Fruit fly (Drosophila melanogaster) whole organism, pupa: ENCODE results near the gene RpS3A.

ENCODE experiments used
- CG10348 ChIP-seq: fragments of 200-800 bp; sonication (Bioruptor generic); IDR thresholded peaks from 2 replicates; pipeline ENCODE4 v1.3.6; 2022; ENCODE audit warnings: missing biosample characterization, missing genetic modification characterization
- CG12605 ChIP-seq: fragments of 200-800 bp; sonication (Bioruptor generic); IDR thresholded peaks from 2 replicates; pipeline ENCODE4 v1.3.6; 2022; ENCODE audit warnings: missing biosample characterization, missing genetic modification characterization
- CG13204 ChIP-seq: fragments of 200-800 bp; sonication (Bioruptor generic); optimal IDR thresholded peaks from 2 replicates; lab custom pipeline; 2018; ENCODE audit warnings: missing biosample characterization, mild to moderate bottlenecking, missing genetic modification characterization, moderate library complexity
- CG14655 ChIP-seq: fragments of 200-800 bp; sonication (Bioruptor generic); optimal IDR thresholded peaks from 3 replicates; lab custom pipeline; 2017; ENCODE audit warnings: mild to moderate bottlenecking, missing biosample characterization, missing genetic modification reagents, missing genetic modification characterization
- CG15710 ChIP-seq: fragments of 200-800 bp; sonication (Bioruptor generic); optimal IDR thresholded peaks from 2 replicates; lab custom pipeline; 2018; ENCODE audit warnings: missing biosample characterization, mild to moderate bottlenecking, missing genetic modification characterization, moderate library complexity
- CG17806 ChIP-seq: fragments of 200-800 bp; sonication (Bioruptor generic); optimal IDR thresholded peaks from 2 replicates; lab custom pipeline; 2018; ENCODE audit warnings: missing biosample characterization, mild to moderate bottlenecking, missing genetic modification characterization, moderate library complexity
- CG32121 ChIP-seq: fragments of 200-800 bp; sonication (Bioruptor generic); IDR thresholded peaks from 2 replicates; pipeline ENCODE4 v1.3.6; 2022; ENCODE audit warnings: missing biosample characterization, missing genetic modification characterization
- CG34367 ChIP-seq: fragments of 200-800 bp; sonication (Bioruptor generic); optimal IDR thresholded peaks from 2 replicates; lab custom pipeline; 2018; ENCODE audit warnings: missing biosample characterization, mild to moderate bottlenecking, missing genetic modification characterization
- CG4496 ChIP-seq: fragments of 200-800 bp; sonication (Bioruptor generic); IDR thresholded peaks from 3 replicates; pipeline ENCODE4 v1.3.6; 2022; ENCODE audit warnings: missing biosample characterization, missing genetic modification characterization
- CG8159 ChIP-seq: fragments of 200-800 bp; sonication (Bioruptor generic); optimal IDR thresholded peaks from 3 replicates; lab custom pipeline; 2018; ENCODE audit warnings: missing biosample characterization, mild to moderate bottlenecking, missing genetic modification characterization, moderate library complexity
- CG8301 ChIP-seq: fragments of 200-800 bp; sonication (Bioruptor generic); optimal IDR thresholded peaks from 2 replicates; lab custom pipeline; 2018; ENCODE audit warnings: missing biosample characterization, mild to moderate bottlenecking, missing genetic modification characterization
- CG9948 ChIP-seq: fragments of 200-800 bp; sonication (Bioruptor generic); optimal IDR thresholded peaks from 2 replicates; lab custom pipeline; 2018; ENCODE audit warnings: missing biosample characterization, mild to moderate bottlenecking, missing genetic modification characterization, moderate library complexity
- D1 ChIP-seq: fragments of 200-800 bp; sonication (Bioruptor generic); optimal IDR thresholded peaks from 2 replicates; lab custom pipeline; 2018; ENCODE audit warnings: missing biosample characterization, mild to moderate bottlenecking, missing genetic modification characterization, moderate library complexity
- EcR ChIP-seq: fragments of 200-800 bp; sonication (Bioruptor generic); optimal IDR thresholded peaks from 3 replicates; lab custom pipeline; 2019; ENCODE audit warnings: missing biosample characterization, missing genetic modification characterization, mild to moderate bottlenecking, moderate library complexity, missing genetic modification reagents
- Ets98B ChIP-seq: fragments of 200-800 bp; sonication (Bioruptor generic); IDR thresholded peaks from 2 replicates; pipeline ENCODE4 v1.3.6; 2022; ENCODE audit warnings: missing biosample characterization, missing genetic modification characterization
- Pif1A ChIP-seq: fragments of 200-800 bp; sonication (Bioruptor generic); optimal IDR thresholded peaks from 3 replicates; lab custom pipeline; 2016; ENCODE audit warnings: missing biosample characterization, missing genetic modification characterization
- Pif1B ChIP-seq: fragments of 200-800 bp; sonication (Bioruptor generic); optimal IDR thresholded peaks from 3 replicates; lab custom pipeline; 2016; ENCODE audit warnings: missing biosample characterization, missing genetic modification characterization
- Snoo ChIP-seq: fragments of 200-800 bp; sonication (Bioruptor generic); optimal IDR thresholded peaks from 3 replicates; lab custom pipeline; 2017; ENCODE audit warnings: missing biosample characterization, mild to moderate bottlenecking, missing genetic modification characterization, inconsistent platforms
- fd96Ca ChIP-seq: fragments of 200-800 bp; sonication (Bioruptor generic); IDR thresholded peaks from 3 replicates; pipeline ENCODE4 v1.3.6; 2022; ENCODE audit warnings: missing biosample characterization, missing genetic modification characterization
- gl ChIP-seq: fragments of 200-800 bp; sonication (Bioruptor generic); optimal IDR thresholded peaks from 2 replicates; lab custom pipeline; 2018; ENCODE audit warnings: missing biosample characterization, mild to moderate bottlenecking, missing genetic modification characterization
- rn ChIP-seq: fragments of 200-800 bp; sonication (Bioruptor generic); IDR thresholded peaks from 2 replicates; pipeline ENCODE4 v1.3.6; 2022; ENCODE audit warnings: missing biosample characterization, missing genetic modification characterization

The RpS3A gene

dm6 chr4:62538-62937 lies 4.5 kb downstream of the RpS3A start:
- no peak for TF ChIP-seq CG8159 (tag; lab: Kevin White, UChicago)
- TF ChIP-seq rn (GFP tag; lab: Robert Waterston, UW) = no peak
- TF ChIP-seq CG17806 (tag; lab: Kevin White, UChicago) = no peak
- no peak for TF ChIP-seq CG10348 (GFP tag; lab: Robert Waterston, UW)
- no peak for TF ChIP-seq Pif1B (GFP tag; lab: Kevin White, UChicago)
- no peak for TF ChIP-seq CG4496
- no peak for TF ChIP-seq D1 (tag; lab: Kevin White, UChicago)
- TF ChIP-seq CG12605 = no peak
- no peak for TF ChIP-seq CG9948 (tag; lab: Kevin White, UChicago)
- TF ChIP-seq EcR (GFP tag; lab: Kevin White, UChicago) = no peak
- no peak for TF ChIP-seq CG32121 (GFP tag; lab: Robert Waterston, UW)

- TF ChIP-seq CG15710 (peak; percentile 37), Pif1B (GFP tag; lab: Kevin White, UChicago) (peak; percentile 21), CG8301 (tag; lab: Kevin White, UChicago) (peak; percentile 63), CG4496 (no peak), rn (GFP tag; lab: Robert Waterston, UW) (no peak), CG34367 (peak; percentile 67), CG12605 (no peak), CG32121 (GFP tag; lab: Robert Waterston, UW) (no peak), D1 (tag; lab: Kevin White, UChicago) (no peak), Pif1A (peak; percentile 2), EcR (GFP tag; lab: Kevin White, UChicago) (no peak), Snoo (tag; lab: Kevin White, UChicago) (no peak), gl (tag; lab: Kevin White, UChicago) (no peak), CG9948 (tag; lab: Kevin White, UChicago) (peak; percentile 65), CG13204 (GFP tag; lab: Kevin White, UChicago) (no peak), CG14655 (GFP tag; lab: Kevin White, UChicago) (peak; percentile 58), CG10348 (GFP tag; lab: Robert Waterston, UW) (no peak), fd96Ca (GFP tag; lab: Robert Waterston, UW) (no peak), CG8159 (tag; lab: Kevin White, UChicago) (peak; percentile 50), CG17806 (tag; lab: Kevin White, UChicago) (peak; percentile 69), Ets98B (no peak)
- TF ChIP-seq, all 21 proteins: peak for 9
Observed at dm6 chr4:60001-60997, 6.7 kb downstream of the RpS3A start.

dm6 chr4:58896-59525 lies 8.0 kb downstream of the RpS3A start:
- TF ChIP-seq CG34367 (peak; percentile 13), CG15710 (peak; percentile 6), CG8159 (tag; lab: Kevin White, UChicago) (peak; percentile 14), CG4496 (no peak), CG14655 (GFP tag; lab: Kevin White, UChicago) (peak; percentile 12), rn (GFP tag; lab: Robert Waterston, UW) (no peak)

- no peak for TF ChIP-seq CG4496
- TF ChIP-seq gl (tag; lab: Kevin White, UChicago) = peak; percentile 48
- TF ChIP-seq Pif1B (GFP tag; lab: Kevin White, UChicago) = peak; percentile 54
- TF ChIP-seq CG17806 (tag; lab: Kevin White, UChicago) = no peak
- peak; percentile 62 for TF ChIP-seq CG32121 (GFP tag; lab: Robert Waterston, UW)
- TF ChIP-seq CG8159 (tag; lab: Kevin White, UChicago) = no peak
- no peak for TF ChIP-seq fd96Ca (GFP tag; lab: Robert Waterston, UW)
- TF ChIP-seq CG12605 = no peak
- no peak for TF ChIP-seq rn (GFP tag; lab: Robert Waterston, UW)
- peak; percentile 5 for TF ChIP-seq Pif1A
- no peak for TF ChIP-seq Snoo (tag; lab: Kevin White, UChicago)
- TF ChIP-seq CG14655 (GFP tag; lab: Kevin White, UChicago) = peak; percentile 29
- TF ChIP-seq CG13204 (GFP tag; lab: Kevin White, UChicago) = no peak
- no peak for TF ChIP-seq Ets98B
- peak; percentile 5 for TF ChIP-seq CG15710
- TF ChIP-seq EcR (GFP tag; lab: Kevin White, UChicago) = no peak
- TF ChIP-seq D1 (tag; lab: Kevin White, UChicago) = no peak
- no peak for TF ChIP-seq CG10348 (GFP tag; lab: Robert Waterston, UW)
- no peak for TF ChIP-seq CG8301 (tag; lab: Kevin White, UChicago)
- TF ChIP-seq CG9948 (tag; lab: Kevin White, UChicago) = no peak
- TF ChIP-seq CG34367 = peak; percentile 10
Observed at dm6 chr4:56242-57159, 10.5 kb downstream of the RpS3A start, which contains the start of gene ci. ci (minus strand) TSS chr4:57041.
